Worm (Caenorhabditis elegans) whole organism, early embryonic: ENCODE data around the gene clec-79.

Source experiments
- B0310.2 ChIP-seq: sonication (generic microtip); optimal IDR thresholded peaks from 2 replicates; lab custom pipeline; 2016; ENCODE audit warnings: mild to moderate bottlenecking, missing genetic modification characterization, missing compliant biosample characterization
- F13C5.2 ChIP-seq: sonication (generic microtip); optimal IDR thresholded peaks from 2 replicates; lab custom pipeline; 2017; ENCODE audit warnings: mild to moderate bottlenecking, missing genetic modification characterization, inconsistent platforms, missing compliant biosample characterization
- aly-1 ChIP-seq: sonication (generic microtip); optimal IDR thresholded peaks from 2 replicates; lab custom pipeline; 2016; ENCODE audit warnings: missing genetic modification characterization, missing compliant biosample characterization
- ama-1 ChIP-seq: fragments of 150-350 bp; optimal IDR thresholded peaks from 2 replicates; lab custom pipeline; 2014
- ceh-13 ChIP-seq: fragments of 200-800 bp; sonication (Bioruptor generic); optimal IDR thresholded peaks from 2 replicates; lab custom pipeline; 2018; ENCODE audit warnings: mild to moderate bottlenecking, missing genetic modification characterization, missing compliant biosample characterization
- ceh-36 ChIP-seq: sonication (generic microtip); optimal IDR thresholded peaks from 2 replicates; lab custom pipeline; 2016; ENCODE audit warnings: missing genetic modification characterization, inconsistent platforms, missing compliant biosample characterization
- ets-7 ChIP-seq: sonication (generic microtip); optimal IDR thresholded peaks from 2 replicates; lab custom pipeline; 2016; ENCODE audit warnings: missing genotype, missing genetic modification characterization, missing compliant biosample characterization
- flt-1 ChIP-seq: fragments of 200-800 bp; sonication (Bioruptor generic); IDR thresholded peaks from 2 replicates; pipeline ENCODE4 v1.3.6; 2022; ENCODE audit warnings: missing genetic modification characterization, missing compliant biosample characterization
- hmbx-1 ChIP-seq: sonication (generic microtip); optimal IDR thresholded peaks from 2 replicates; lab custom pipeline; 2016; ENCODE audit warnings: mild to moderate bottlenecking, missing genetic modification characterization, missing compliant biosample characterization
- hmg-4 ChIP-seq: fragments of 200-800 bp; sonication (Bioruptor generic); optimal IDR thresholded peaks from 2 replicates; lab custom pipeline; 2018; ENCODE audit warnings: mild to moderate bottlenecking, missing genetic modification characterization, missing compliant biosample characterization
- hnd-1 ChIP-seq: sonication (generic microtip); optimal IDR thresholded peaks from 2 replicates; lab custom pipeline; 2016; ENCODE audit warnings: missing genetic modification characterization, missing compliant biosample characterization
- pes-1 ChIP-seq: fragments of 200-800 bp; sonication (Bioruptor generic); IDR thresholded peaks from 2 replicates; pipeline ENCODE4 v1.3.6; 2022; ENCODE audit warnings: missing genetic modification reagents, missing genetic modification characterization, missing compliant biosample characterization
- scrt-1 ChIP-seq: fragments of 200-800 bp; sonication (Bioruptor generic); IDR thresholded peaks from 2 replicates; pipeline ENCODE4 v1.3.6; 2022; ENCODE audit warnings: missing genetic modification characterization, missing compliant biosample characterization
- sea-1 ChIP-seq: fragments of 200-800 bp; sonication (Bioruptor generic); conservative IDR thresholded peaks from 2 replicates; pipeline ENCODE4 v1.3.6; 2022; ENCODE audit warnings: missing genetic modification characterization, missing compliant biosample characterization
- tbx-11 ChIP-seq: fragments of 200-800 bp; sonication (Bioruptor generic); IDR thresholded peaks from 2 replicates; pipeline ENCODE4 v1.3.6; 2022; ENCODE audit warnings: missing genetic modification characterization, missing compliant biosample characterization
- tbx-37 ChIP-seq: fragments of 200-800 bp; sonication (Bioruptor generic); conservative IDR thresholded peaks from 2 replicates; pipeline ENCODE4 v1.3.6; 2022; ENCODE audit warnings: missing genetic modification reagents, missing genetic modification characterization, missing compliant biosample characterization
- tra-4 ChIP-seq: sonication (generic microtip); optimal IDR thresholded peaks from 2 replicates; lab custom pipeline; 2017; ENCODE audit warnings: missing genetic modification characterization, missing compliant biosample characterization

Gene clec-79

DNA sequence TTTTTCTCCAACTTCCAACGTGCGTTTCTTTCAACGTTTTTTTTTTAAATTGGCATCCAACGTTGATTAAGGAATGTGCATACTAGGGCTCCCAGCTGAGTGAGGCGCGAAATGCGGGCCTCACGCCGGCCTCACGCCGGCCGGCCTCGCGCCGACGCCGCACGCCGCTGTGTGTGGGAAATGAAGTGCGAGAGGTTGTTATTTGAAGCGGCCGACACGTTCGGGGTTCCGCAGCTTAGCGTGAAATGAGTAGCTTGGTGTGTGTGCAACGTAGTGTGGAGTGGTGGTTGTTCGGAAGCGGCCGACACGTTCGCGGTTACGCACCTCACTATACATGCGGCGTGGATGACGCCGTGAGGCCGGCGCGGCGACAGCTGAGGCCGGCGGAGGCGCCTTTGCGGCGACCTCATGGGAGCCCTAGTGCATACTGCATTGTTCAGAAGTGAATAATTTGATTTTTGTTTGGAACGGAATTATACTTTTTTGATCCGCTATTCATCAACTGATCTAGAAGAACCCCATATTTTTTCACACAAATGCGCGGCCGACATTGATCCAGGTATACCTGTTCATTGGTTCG is 25.7 kb upstream of the clec-79 start:
- TF ChIP-seq scrt-1 (GFP tag; lab: Robert Waterston, UW), result 0 out of 2 replicates have a peak, but pooled peaks have one; percentile 32

DNA sequence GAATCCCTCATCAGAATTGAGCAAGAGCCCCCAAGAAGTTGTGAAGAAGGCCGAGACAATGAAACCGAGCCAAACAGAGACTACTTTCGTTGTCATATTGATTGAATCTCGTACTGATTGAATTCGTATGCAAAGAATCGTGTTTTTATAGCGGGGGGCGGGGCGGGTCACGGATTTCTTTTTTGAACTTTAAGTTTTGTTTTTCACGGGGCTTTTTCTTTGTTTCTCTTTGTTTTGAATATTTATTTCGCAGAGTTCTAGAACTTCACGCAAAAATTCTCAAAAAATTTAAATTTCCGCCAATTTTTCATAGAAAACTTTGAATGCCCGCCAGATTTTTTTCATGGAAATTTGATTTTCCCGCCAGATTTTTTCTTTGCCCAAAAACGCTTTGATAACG is 17.1 kb upstream of the clec-79 start, which contains the start of gene clec-73:
clec-73 (minus strand) TSS at position 101 of the 400 bp plus-strand sequence.
- no peak for TF ChIP-seq tbx-37 (GFP tag; lab: Robert Waterston, UW)
- TF ChIP-seq flt-1, result no peak
- no peak for TF ChIP-seq tbx-11 (GFP tag; lab: Robert Waterston, UW)
- TF ChIP-seq ets-7 (tag; lab: Kevin White, UChicago), result no peak
- no peak for TF ChIP-seq B0310.2
- no peak for TF ChIP-seq F13C5.2 (tag; lab: Kevin White, UChicago)
- TF ChIP-seq tra-4 (tag; lab: Kevin White, UChicago), result no peak
- no peak for TF ChIP-seq aly-1 (tag; lab: Kevin White, UChicago)
- TF ChIP-seq ama-1 (lab: Kevin White, UChicago), result no peak
- TF ChIP-seq pes-1 (GFP tag; lab: Robert Waterston, UW), result no peak
- TF ChIP-seq scrt-1 (GFP tag; lab: Robert Waterston, UW), result no peak
- no peak for TF ChIP-seq ceh-13
- no peak for TF ChIP-seq hmg-4 (GFP tag; lab: Kevin White, UChicago)
- TF ChIP-seq sea-1 (GFP tag; lab: Robert Waterston, UW), result no peak
- TF ChIP-seq ceh-36 (tag; lab: Kevin White, UChicago), result no peak
- no peak for TF ChIP-seq hmbx-1 (tag; lab: Kevin White, UChicago)
- TF ChIP-seq hnd-1 (tag; lab: Kevin White, UChicago), result no peak

DNA sequence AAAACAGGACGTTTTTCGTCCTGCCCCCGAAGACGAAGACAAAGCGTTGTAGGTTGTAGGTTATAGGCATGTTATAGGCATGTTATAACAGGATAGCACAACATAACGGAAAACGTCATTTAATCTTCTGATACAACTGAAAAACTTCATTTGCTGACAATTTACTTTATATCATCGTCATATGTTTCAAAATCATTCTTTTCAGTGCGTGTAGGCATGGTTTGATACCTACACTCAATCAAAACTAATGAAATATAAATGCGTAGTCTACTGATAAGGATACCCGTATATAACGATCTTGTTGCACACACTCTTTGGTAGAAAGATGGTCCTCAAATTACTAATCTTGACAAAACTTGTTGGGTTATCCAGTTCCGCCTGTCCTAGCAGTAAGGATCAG is 16.4 kb upstream of the clec-79 start, which contains the start of gene clec-74:
clec-74 (plus strand) TSS at position 301 of the 400 bp plus-strand sequence.
- TF ChIP-seq tbx-37 (GFP tag; lab: Robert Waterston, UW) (no peak), tra-4 (tag; lab: Kevin White, UChicago) (no peak), ama-1 (lab: Kevin White, UChicago) (no peak), hnd-1 (tag; lab: Kevin White, UChicago) (no peak), sea-1 (GFP tag; lab: Robert Waterston, UW) (no peak), flt-1 (no peak)

DNA sequence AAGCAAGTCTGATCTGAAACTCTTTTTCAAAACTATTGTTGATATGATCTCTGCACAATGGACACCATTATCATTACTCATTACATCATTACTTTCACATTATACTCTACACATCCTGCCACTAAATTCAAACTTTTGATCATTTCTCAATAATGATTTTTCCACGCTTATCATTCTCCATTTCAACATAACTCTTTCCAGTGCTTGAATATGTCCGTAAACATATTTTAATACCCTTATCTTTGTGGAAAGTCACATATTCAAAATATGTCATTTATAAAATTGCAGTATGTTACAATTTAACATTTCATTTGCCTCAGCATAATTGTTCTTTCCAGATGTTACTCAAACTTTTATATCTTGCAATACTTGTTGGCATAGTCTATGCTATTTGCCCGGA is 12.8 kb upstream of the clec-79 start, which contains the start of gene clec-75:
clec-75 (plus strand) TSS at position 339 of the 400 bp plus-strand sequence.
- TF ChIP-seq scrt-1 (GFP tag; lab: Robert Waterston, UW) (no peak), ets-7 (tag; lab: Kevin White, UChicago) (no peak), hnd-1 (tag; lab: Kevin White, UChicago) (no peak), tbx-11 (GFP tag; lab: Robert Waterston, UW) (no peak)

DNA sequence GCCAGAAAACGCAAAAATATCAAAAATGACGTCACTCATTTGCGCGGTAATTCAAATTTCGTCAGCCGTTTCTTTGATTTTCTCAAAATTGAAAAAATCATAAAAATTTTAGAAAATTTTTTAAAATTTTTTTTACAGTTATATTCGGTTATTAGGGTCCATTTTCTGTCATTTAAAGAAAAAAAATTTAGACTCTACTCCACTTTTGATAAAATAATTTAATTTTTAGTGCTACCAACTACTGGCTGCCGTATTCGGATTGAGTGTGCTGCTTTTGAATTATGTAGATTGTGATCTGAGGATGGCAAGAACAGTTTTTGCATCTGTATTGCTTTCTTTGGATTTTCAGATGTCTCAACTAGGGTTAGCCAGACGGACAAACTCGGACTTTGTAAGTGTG is 10.6 kb upstream of the clec-79 start, which contains the start of gene Y46C8AM.1:
Y46C8AM.1 (plus strand) TSS at position 301 of the 400 bp plus-strand sequence.
- TF ChIP-seq tbx-37 (GFP tag; lab: Robert Waterston, UW), result no peak
- TF ChIP-seq ceh-36 (tag; lab: Kevin White, UChicago), result no peak
- no peak for TF ChIP-seq hmg-4 (GFP tag; lab: Kevin White, UChicago)
- TF ChIP-seq tra-4 (tag; lab: Kevin White, UChicago), result no peak
- TF ChIP-seq pes-1 (GFP tag; lab: Robert Waterston, UW), result no peak

DNA sequence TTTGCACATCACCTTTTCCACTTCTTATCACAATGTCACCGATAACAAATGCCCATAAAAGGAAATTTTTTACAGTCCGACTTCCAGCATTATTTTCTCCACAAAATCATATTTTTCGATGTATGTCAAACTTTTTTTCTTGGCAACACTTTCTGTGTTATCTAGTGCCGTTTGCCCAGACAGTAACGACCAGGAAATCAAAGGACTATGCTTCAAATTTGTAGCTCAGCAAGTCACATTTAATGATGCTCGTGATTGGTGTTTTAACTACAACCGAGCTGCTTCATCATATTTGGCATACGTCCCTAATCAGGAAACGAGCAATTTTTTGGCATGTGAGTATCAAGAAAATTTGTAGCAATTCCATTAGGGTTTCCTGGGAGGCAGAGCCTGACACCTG is 9.7 kb upstream of the clec-79 start:
- TF ChIP-seq ama-1 (lab: Kevin White, UChicago) (no peak), hmbx-1 (tag; lab: Kevin White, UChicago) (no peak), aly-1 (tag; lab: Kevin White, UChicago) (no peak), ceh-36 (tag; lab: Kevin White, UChicago) (no peak)

DNA sequence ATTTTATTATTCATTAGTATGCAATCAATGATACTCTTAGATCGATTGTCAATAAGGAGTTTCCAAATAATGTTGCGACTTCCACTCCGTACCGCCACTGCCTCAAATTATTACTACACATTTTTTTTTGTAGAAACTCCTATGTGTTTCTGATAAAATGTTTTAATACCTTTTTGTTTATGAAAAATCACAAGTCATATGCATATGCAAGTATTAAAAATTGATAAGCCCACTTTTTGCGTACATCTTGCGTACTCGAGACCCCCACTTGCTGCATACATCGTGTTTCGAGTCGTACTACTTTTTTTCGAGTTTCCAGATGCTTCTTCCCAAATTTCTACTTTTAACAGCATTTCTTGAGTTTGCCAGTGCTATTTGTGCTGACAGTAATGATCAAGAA is 8.1 kb upstream of the clec-79 start, which contains the start of gene clec-76:
clec-76 (plus strand) TSS at position 234 of the 400 bp plus-strand sequence.
- TF ChIP-seq hmg-4 (GFP tag; lab: Kevin White, UChicago) (no peak), F13C5.2 (tag; lab: Kevin White, UChicago) (no peak), flt-1 (no peak), aly-1 (tag; lab: Kevin White, UChicago) (no peak), ama-1 (lab: Kevin White, UChicago) (no peak), tbx-37 (GFP tag; lab: Robert Waterston, UW) (no peak), sea-1 (GFP tag; lab: Robert Waterston, UW) (no peak), hmbx-1 (tag; lab: Kevin White, UChicago) (no peak), ceh-36 (tag; lab: Kevin White, UChicago) (no peak), pes-1 (GFP tag; lab: Robert Waterston, UW) (no peak), hnd-1 (tag; lab: Kevin White, UChicago) (no peak), scrt-1 (GFP tag; lab: Robert Waterston, UW) (no peak)

DNA sequence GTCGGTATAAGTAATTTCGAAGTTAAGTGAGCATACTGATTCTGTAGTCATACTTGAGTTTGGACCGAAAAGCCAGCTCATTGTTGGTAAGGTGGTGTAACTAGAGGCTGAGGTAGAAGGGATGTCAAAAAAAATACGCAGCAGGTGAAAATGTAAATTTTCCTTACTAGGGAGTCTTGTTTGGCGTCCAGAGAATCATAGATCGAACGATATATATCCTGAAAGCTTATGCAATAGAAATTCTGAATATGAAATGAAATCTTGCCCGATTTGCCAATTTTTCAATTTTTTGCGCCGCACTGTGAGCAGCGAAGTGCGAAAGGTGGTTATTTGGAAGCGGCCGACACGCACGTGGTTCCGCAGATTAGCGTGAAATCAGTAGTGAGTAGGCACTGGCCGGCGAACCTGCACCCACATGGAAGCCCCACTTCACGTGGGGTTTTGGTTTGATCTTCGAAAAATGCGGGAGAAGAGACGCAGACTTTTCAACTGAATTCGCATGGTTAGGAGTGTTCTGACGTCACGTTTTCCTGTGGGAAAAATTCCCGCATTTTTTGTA is 4.9 kb downstream of the clec-79 start, which contains the start of gene srh-220:
srh-220 (minus strand) TSS at position 51 of the 559 bp plus-strand sequence.
- TF ChIP-seq ama-1 (lab: Kevin White, UChicago) (no peak), ceh-13 (no peak), scrt-1 (GFP tag; lab: Robert Waterston, UW) (no peak), tbx-11 (GFP tag; lab: Robert Waterston, UW) (no peak), hnd-1 (tag; lab: Kevin White, UChicago) (no peak), F13C5.2 (tag; lab: Kevin White, UChicago) (no peak), flt-1 (no peak), aly-1 (tag; lab: Kevin White, UChicago) (no peak), tbx-37 (GFP tag; lab: Robert Waterston, UW) (no peak), ceh-36 (tag; lab: Kevin White, UChicago) (no peak), hmbx-1 (tag; lab: Kevin White, UChicago) (no peak), pes-1 (GFP tag; lab: Robert Waterston, UW) (no peak), hmg-4 (GFP tag; lab: Kevin White, UChicago) (no peak), tra-4 (tag; lab: Kevin White, UChicago) (no peak), sea-1 (GFP tag; lab: Robert Waterston, UW) (no peak), ets-7 (tag; lab: Kevin White, UChicago) (no peak)
